Worm (Caenorhabditis elegans) whole organism, L1 larva: Measurements from ENCODE around the gene cyp-13A8.
A peak's percentile ranks its signal among the peaks of the same experiment; 100 is the strongest.

Source experiments
- C16A3.4 ChIP-seq: fragments of 150-350 bp; optimal IDR thresholded peaks from 2 replicates; lab custom pipeline; 2014; ENCODE audit warnings: missing biosample characterization, missing genetic modification characterization
- C34B4.2 ChIP-seq: sonication (generic microtip); optimal IDR thresholded peaks from 2 replicates; lab custom pipeline; 2017; ENCODE audit warnings: mild to moderate bottlenecking, missing genetic modification characterization, missing compliant biosample characterization
- F16B12.6 ChIP-seq: fragments of 150-350 bp; optimal IDR thresholded peaks from 2 replicates; lab custom pipeline; 2014; ENCODE audit warnings: missing biosample characterization, missing genetic modification characterization
- Y116A8C.19 ChIP-seq: sonication (generic microtip); optimal IDR thresholded peaks from 2 replicates; lab custom pipeline; 2016; ENCODE audit warnings: missing compliant biosample characterization, missing genetic modification characterization, borderline replicate concordance
- aha-1 ChIP-seq: fragments of 150-350 bp; optimal IDR thresholded peaks from 2 replicates; lab custom pipeline; 2014; ENCODE audit warnings: missing biosample characterization, missing genetic modification characterization
- alr-1 ChIP-seq: fragments of 200-800 bp; sonication (Bioruptor generic); optimal IDR thresholded peaks from 2 replicates; lab custom pipeline; 2018; ENCODE audit warnings: borderline replicate concordance, mild to moderate bottlenecking, missing genetic modification characterization, missing compliant biosample characterization
- aly-2 ChIP-seq: fragments of 150-350 bp; optimal IDR thresholded peaks from 2 replicates; lab custom pipeline; 2014; ENCODE audit warnings: missing biosample characterization, missing genetic modification characterization
- blmp-1 ChIP-seq: fragments of 150-350 bp; optimal IDR thresholded peaks from 2 replicates; lab custom pipeline; 2014; ENCODE audit warnings: missing biosample characterization, missing genetic modification characterization
- ceh-8 ChIP-seq: fragments of 200-800 bp; sonication (Bioruptor generic); optimal IDR thresholded peaks from 2 replicates; lab custom pipeline; 2018; ENCODE audit warnings: mild to moderate bottlenecking, missing genetic modification characterization, moderate library complexity, missing compliant biosample characterization
- ceh-88 ChIP-seq: fragments of 200-800 bp; sonication (Bioruptor generic); IDR thresholded peaks from 2 replicates; pipeline ENCODE4 v1.3.6; 2022; ENCODE audit warnings: missing genetic modification characterization, missing compliant biosample characterization
- ceh-90 ChIP-seq: sonication (generic microtip); optimal IDR thresholded peaks from 2 replicates; lab custom pipeline; 2016; ENCODE audit warnings: missing genetic modification characterization, missing compliant biosample characterization
- ces-1 ChIP-seq: fragments of 150-350 bp; optimal IDR thresholded peaks from 2 replicates; lab custom pipeline; 2014; ENCODE audit warnings: missing biosample characterization, missing genetic modification reagents, missing genetic modification characterization
- dsc-1 ChIP-seq: sonication (generic microtip); optimal IDR thresholded peaks from 2 replicates; lab custom pipeline; 2016; ENCODE audit warnings: mild to moderate bottlenecking, missing genetic modification characterization, missing compliant biosample characterization
- efl-1 ChIP-seq, 4 experiments: fragments of 150-350 bp; optimal IDR thresholded peaks in 3 of 4; peaks in 1 of 4; 1 replicate in 1 of 4; 2 replicates in 3 of 4; lab custom pipeline; 2014; ENCODE audit warnings: missing biosample characterization in 2 of 4, missing genetic modification characterization in 2 of 4, missing genetic modification reagents in 2 of 4
- efl-3 ChIP-seq: fragments of 200-800 bp; sonication (Bioruptor generic); optimal IDR thresholded peaks from 2 replicates; lab custom pipeline; 2018; ENCODE audit warnings: mild to moderate bottlenecking, missing genetic modification characterization, missing compliant biosample characterization
- egl-27 ChIP-seq, 2 experiments: fragments of 150-350 bp in 1 of 2; sonication (generic microtip); optimal IDR thresholded peaks; 3 replicates each; lab custom pipeline; 2017 to 2018; ENCODE audit warnings: missing biosample characterization in 2 of 2, missing genetic modification characterization in 2 of 2, missing genetic modification reagents in 2 of 2
- elt-2 ChIP-seq: sonication (generic microtip); optimal IDR thresholded peaks from 2 replicates; lab custom pipeline; 2016; ENCODE audit warnings: missing genetic modification characterization, mild to moderate bottlenecking, inconsistent platforms, missing compliant biosample characterization, missing genetic modification reagents
- ets-5 ChIP-seq: fragments of 200-800 bp; sonication (Bioruptor generic); IDR thresholded peaks from 2 replicates; pipeline ENCODE4 v1.3.6; 2022; ENCODE audit warnings: missing genetic modification characterization, missing compliant biosample characterization
- fkh-4 ChIP-seq: sonication (generic microtip); optimal IDR thresholded peaks from 2 replicates; lab custom pipeline; 2016; ENCODE audit warnings: missing compliant biosample characterization, missing genetic modification characterization, borderline replicate concordance
- fkh-8 ChIP-seq: sonication (generic microtip); optimal IDR thresholded peaks from 2 replicates; lab custom pipeline; 2016; ENCODE audit warnings: mild to moderate bottlenecking, missing genetic modification characterization, missing compliant biosample characterization
- hlh-4 ChIP-seq: sonication (generic microtip); optimal IDR thresholded peaks from 2 replicates; lab custom pipeline; 2016; ENCODE audit warnings: mild to moderate bottlenecking, missing genetic modification characterization, missing compliant biosample characterization
- irx-1 ChIP-seq: sonication (generic microtip); optimal IDR thresholded peaks from 2 replicates; lab custom pipeline; 2016; ENCODE audit warnings: missing genetic modification characterization, missing compliant biosample characterization
- lin-13 ChIP-seq: fragments of 150-350 bp; optimal IDR thresholded peaks from 2 replicates; lab custom pipeline; 2014; ENCODE audit warnings: missing biosample characterization, missing genetic modification reagents, missing genetic modification characterization
- lin-15B ChIP-seq: fragments of 150-350 bp; sonication (generic microtip); optimal IDR thresholded peaks from 3 replicates; lab custom pipeline; 2014; ENCODE audit warnings: missing biosample characterization, missing genetic modification characterization
- lin-35 ChIP-seq, 2 experiments: fragments of 150-350 bp; optimal IDR thresholded peaks; 2 replicates each; lab custom pipeline; 2014; ENCODE audit warnings: missing biosample characterization in 2 of 2, missing genetic modification characterization in 2 of 2, missing genetic modification reagents in 2 of 2
- lin-39 ChIP-seq: fragments of 150-350 bp; optimal IDR thresholded peaks from 2 replicates; lab custom pipeline; 2014; ENCODE audit warnings: missing biosample characterization, missing genetic modification reagents, missing genetic modification characterization
- lsy-2 ChIP-seq, 2 experiments: fragments of 150-350 bp; optimal IDR thresholded peaks; 2 replicates each; lab custom pipeline; 2014; ENCODE audit warnings: missing biosample characterization in 2 of 2, missing genetic modification characterization in 2 of 2
- mab-9 ChIP-seq: fragments of 200-800 bp; sonication (Bioruptor generic); IDR thresholded peaks from 2 replicates; pipeline ENCODE4 v1.3.6; 2022; ENCODE audit warnings: missing genetic modification reagents, missing genetic modification characterization, missing compliant biosample characterization
- mef-2 ChIP-seq: fragments of 150-350 bp; optimal IDR thresholded peaks from 2 replicates; lab custom pipeline; 2014; ENCODE audit warnings: missing biosample characterization, missing genetic modification characterization
- mep-1 ChIP-seq: fragments of 150-350 bp; optimal IDR thresholded peaks from 2 replicates; lab custom pipeline; 2014; ENCODE audit warnings: missing biosample characterization, missing genetic modification characterization
- nhr-11 ChIP-seq: fragments of 150-350 bp; optimal IDR thresholded peaks from 2 replicates; lab custom pipeline; 2014; ENCODE audit warnings: missing biosample characterization, missing genetic modification characterization
- nhr-19 ChIP-seq: fragments of 200-800 bp; sonication (Bioruptor generic); conservative IDR thresholded peaks from 2 replicates; pipeline ENCODE4 v1.3.6; 2022; ENCODE audit warnings: missing genetic modification characterization, missing compliant biosample characterization
- nhr-20 ChIP-seq: sonication (generic microtip); optimal IDR thresholded peaks from 2 replicates; lab custom pipeline; 2016; ENCODE audit warnings: mild to moderate bottlenecking, missing genetic modification characterization, missing compliant biosample characterization
- nhr-47 ChIP-seq: sonication (generic microtip); optimal IDR thresholded peaks from 2 replicates; lab custom pipeline; 2016; ENCODE audit warnings: mild to moderate bottlenecking, missing genetic modification characterization, moderate library complexity, missing compliant biosample characterization
- nhr-71 ChIP-seq: sonication (generic microtip); optimal IDR thresholded peaks from 2 replicates; lab custom pipeline; 2016; ENCODE audit warnings: mild to moderate bottlenecking, missing genetic modification characterization, moderate library complexity, missing compliant biosample characterization
- nhr-76 ChIP-seq: sonication (generic microtip); optimal IDR thresholded peaks from 2 replicates; lab custom pipeline; 2017; ENCODE audit warnings: missing biosample characterization, missing genetic modification characterization
- nhr-77 ChIP-seq: fragments of 150-350 bp; optimal IDR thresholded peaks from 2 replicates; lab custom pipeline; 2014; ENCODE audit warnings: missing biosample characterization, missing genetic modification characterization
- nhr-84 ChIP-seq: sonication (generic microtip); optimal IDR thresholded peaks from 2 replicates; lab custom pipeline; 2017; ENCODE audit warnings: missing biosample characterization, missing genetic modification characterization
- nhr-85 ChIP-seq: sonication (generic microtip); peaks from one replicate; lab custom pipeline; 2016; ENCODE audit warnings: missing genetic modification characterization, inconsistent platforms, missing compliant biosample characterization
- nhr-90 ChIP-seq: sonication (generic microtip); optimal IDR thresholded peaks from 2 replicates; lab custom pipeline; 2016; ENCODE audit warnings: mild to moderate bottlenecking, missing genetic modification characterization, missing compliant biosample characterization; ENCODE audit not compliant: poor library complexity
- pax-3 ChIP-seq: fragments of 200-800 bp; sonication (Bioruptor generic); optimal IDR thresholded peaks from 2 replicates; lab custom pipeline; 2018; ENCODE audit warnings: mild to moderate bottlenecking, missing genetic modification characterization, moderate library complexity, missing compliant biosample characterization
- pqm-1 ChIP-seq: sonication (generic microtip); optimal IDR thresholded peaks from 3 replicates; lab custom pipeline; 2017; ENCODE audit warnings: missing biosample characterization, missing genetic modification characterization
- snu-23 ChIP-seq: sonication (generic microtip); optimal IDR thresholded peaks from 2 replicates; lab custom pipeline; 2016; ENCODE audit warnings: missing genetic modification characterization, missing compliant biosample characterization
- tlp-1 ChIP-seq: fragments of 150-350 bp; optimal IDR thresholded peaks from 2 replicates; lab custom pipeline; 2014; ENCODE audit warnings: missing biosample characterization, missing genetic modification characterization
- unc-130 ChIP-seq: fragments of 150-350 bp; optimal IDR thresholded peaks from 2 replicates; lab custom pipeline; 2017; ENCODE audit warnings: missing biosample characterization, missing genetic modification characterization, inconsistent platforms
- unc-62 ChIP-seq: fragments of 150-350 bp; optimal IDR thresholded peaks from 2 replicates; lab custom pipeline; 2014; ENCODE audit warnings: missing biosample characterization, missing genetic modification reagents, missing genetic modification characterization
- unc-86 ChIP-seq: sonication (generic microtip); optimal IDR thresholded peaks from 2 replicates; lab custom pipeline; 2016; ENCODE audit warnings: missing genetic modification characterization, missing compliant biosample characterization
- xbp-1 ChIP-seq: sonication (generic microtip); optimal IDR thresholded peaks from 2 replicates; lab custom pipeline; 2016; ENCODE audit warnings: missing genetic modification characterization, missing compliant biosample characterization
- zag-1 ChIP-seq: fragments of 150-350 bp; optimal IDR thresholded peaks from 2 replicates; lab custom pipeline; 2014; ENCODE audit warnings: missing biosample characterization, missing genetic modification characterization
- zip-4 ChIP-seq: fragments of 200-800 bp; sonication (Bioruptor generic); optimal IDR thresholded peaks from 2 replicates; lab custom pipeline; 2018; ENCODE audit warnings: mild to moderate bottlenecking, missing genetic modification characterization, moderate library complexity, missing compliant biosample characterization
- ztf-11 ChIP-seq, 2 experiments: sonication (generic microtip); optimal IDR thresholded peaks; 2 replicates each; lab custom pipeline; 2016 to 2017; ENCODE audit warnings: missing genetic modification characterization in 2 of 2, missing biosample characterization in 1 of 2, missing compliant biosample characterization in 1 of 2
- ztf-4 ChIP-seq: fragments of 150-350 bp; optimal IDR thresholded peaks from 2 replicates; lab custom pipeline; 2014; ENCODE audit warnings: missing biosample characterization, missing genetic modification characterization

Gene cyp-13A8

DNA sequence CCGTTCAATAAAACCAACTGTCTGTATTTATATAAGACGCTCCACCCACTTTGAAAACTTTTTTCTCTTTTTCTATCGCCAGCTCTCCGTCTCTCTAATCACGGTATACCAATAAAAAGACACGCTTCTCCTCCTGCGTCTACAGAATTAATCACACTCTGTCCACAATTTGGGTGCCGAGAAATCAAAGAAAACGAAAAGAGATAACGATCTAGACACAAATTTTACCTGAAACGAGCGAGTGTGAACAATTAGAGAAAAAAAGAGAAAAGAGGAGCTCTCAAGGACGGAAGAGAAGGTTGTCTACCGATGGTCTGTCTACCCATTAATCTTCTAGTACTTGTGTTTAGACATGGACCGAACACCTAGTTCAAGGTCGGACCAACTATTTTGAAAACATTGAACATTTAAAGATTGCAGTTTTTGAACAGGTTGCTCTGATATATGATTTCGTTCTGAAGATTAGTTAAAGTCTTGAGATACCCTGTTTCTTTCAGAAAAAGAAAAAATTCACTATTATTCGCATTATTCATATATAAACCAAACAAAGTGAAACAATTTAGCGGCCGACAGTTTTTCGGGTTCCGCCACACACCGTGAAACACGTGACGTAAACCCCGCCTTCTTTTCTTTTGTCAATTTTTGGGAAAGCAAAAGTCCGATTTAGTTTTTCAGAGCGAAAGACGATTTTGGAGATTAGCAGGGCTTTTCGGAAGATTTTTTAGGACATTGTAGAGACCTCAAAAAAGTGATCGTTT, 19.8 kb downstream of the cyp-13A8 start, which contains the start of gene cyp-13A2 (continued):
- TF ChIP-seq F16B12.6, result no peak
- TF ChIP-seq alr-1 (tag; lab: Kevin White, UChicago), result no peak
- peak; percentile 23 for TF ChIP-seq irx-1 (tag; lab: Kevin White, UChicago)
- TF ChIP-seq unc-86 (tag; lab: Kevin White, UChicago), result no peak
- peak; percentile 65 for TF ChIP-seq snu-23 (GFP tag; lab: Kevin White, UChicago)
- peak; percentile 27 to 59 for TF ChIP-seq egl-27 (tag; optimal IDR thresholded peaks at IDR 0.05; lab: Kevin White, UChicago)
- no peak for TF ChIP-seq C34B4.2 (tag; lab: Kevin White, UChicago)
- peak; percentile 8 for TF ChIP-seq C16A3.4 (tag; lab: Kevin White, UChicago)
- TF ChIP-seq nhr-84 (tag; lab: Kevin White, UChicago), result no peak
- TF ChIP-seq aly-2, result no peak
- peak; percentile 47 to 62 for TF ChIP-seq lsy-2 (tag; optimal IDR thresholded peaks at IDR 0.05; lab: Kevin White, UChicago)
- TF ChIP-seq mab-9 (GFP tag; lab: Robert Waterston, UW), result no peak
- peak; percentile 66 for TF ChIP-seq nhr-90 (tag; lab: Kevin White, UChicago)
- TF ChIP-seq fkh-8 (tag; lab: Kevin White, UChicago), result no peak
- TF ChIP-seq pqm-1 (tag; lab: Kevin White, UChicago), result no peak
- TF ChIP-seq unc-130 (tag; lab: Kevin White, UChicago), result no peak
- no peak for TF ChIP-seq fkh-4 (tag; lab: Kevin White, UChicago)
- TF ChIP-seq zip-4, result no peak
- peak; percentile 50 for TF ChIP-seq nhr-19 (GFP tag; lab: Robert Waterston, UW)
- TF ChIP-seq ztf-4 (tag; lab: Kevin White, UChicago), result no peak
- no peak for TF ChIP-seq hlh-4 (tag; lab: Kevin White, UChicago)
- peak; percentile 10 to 29 for TF ChIP-seq lin-35 (GFP tag; optimal IDR thresholded peaks at IDR 0.05; lab: Kevin White, UChicago)
- peak; percentile 65 for TF ChIP-seq lin-39 (tag; lab: Kevin White, UChicago)
- peak; percentile 72 for TF ChIP-seq elt-2 (tag; lab: Kevin White, UChicago)
- TF ChIP-seq Y116A8C.19 (tag; lab: Kevin White, UChicago), result no peak
- TF ChIP-seq lin-13, result no peak
- no peak for TF ChIP-seq pax-3 (tag; lab: Kevin White, UChicago)
- no peak for TF ChIP-seq nhr-76 (tag; lab: Kevin White, UChicago)
- TF ChIP-seq ztf-11 (tag; optimal IDR thresholded peaks at IDR 0.05; lab: Kevin White, UChicago), result no peak
- TF ChIP-seq unc-62 (GFP tag; lab: Kevin White, UChicago), result no peak
- no peak for TF ChIP-seq dsc-1 (tag; lab: Kevin White, UChicago)
- TF ChIP-seq nhr-71, result peak; percentile 82
- no peak for TF ChIP-seq ceh-8 (GFP tag; lab: Kevin White, UChicago)
- TF ChIP-seq zag-1 (tag; lab: Kevin White, UChicago), result no peak
- TF ChIP-seq nhr-47, result peak; percentile 33
- TF ChIP-seq tlp-1, result peak; percentile 61
- no peak for TF ChIP-seq lin-15B (tag; lab: Kevin White, UChicago)
- peak; percentile 32 to 52 for TF ChIP-seq efl-1 (optimal IDR thresholded peaks at IDR 0.05; lab: Kevin White, UChicago)
- TF ChIP-seq efl-1 (GFP tag; optimal IDR thresholded peaks at IDR 0.05 in 1 of 2; lab: Kevin White, UChicago), result peak in 1 of 2 experiments; percentile 90
- no peak for TF ChIP-seq mef-2 (tag; lab: Kevin White, UChicago)
- peak; percentile 33 for TF ChIP-seq nhr-11 (tag; lab: Kevin White, UChicago)
- no peak for TF ChIP-seq ets-5 (GFP tag; lab: Robert Waterston, UW)
- no peak for TF ChIP-seq ceh-88 (GFP tag; lab: Robert Waterston, UW)
- peak; percentile 45 for TF ChIP-seq mep-1 (tag; lab: Kevin White, UChicago)
- peak; percentile 88 for TF ChIP-seq nhr-20 (tag; lab: Kevin White, UChicago)
- no peak for TF ChIP-seq aha-1
- TF ChIP-seq blmp-1 (tag; lab: Kevin White, UChicago), result peak; percentile 76
- no peak for TF ChIP-seq efl-3 (GFP tag; lab: Kevin White, UChicago)
- no peak for TF ChIP-seq ceh-90 (tag; lab: Kevin White, UChicago)
- peak; percentile 99 for TF ChIP-seq nhr-85
- no peak for TF ChIP-seq ces-1 (GFP tag; lab: Kevin White, UChicago)
- TF ChIP-seq xbp-1 (tag; lab: Kevin White, UChicago), result no peak
- TF ChIP-seq nhr-77 (tag; lab: Kevin White, UChicago), result peak; percentile 57
